Worm (Caenorhabditis elegans) whole organism, L4 larva: ENCODE measurements around the gene ntl-11.

Experiments used
- F26F4.8 ChIP-seq: fragments of 200-800 bp; sonication (Bioruptor generic); conservative IDR thresholded peaks from 2 replicates; pipeline ENCODE4 v1.3.6; 2022; ENCODE audit warnings: missing genetic modification characterization, missing compliant biosample characterization
- F44E2.7 ChIP-seq: fragments of 200-800 bp; sonication (Bioruptor generic); IDR thresholded peaks from 2 replicates; pipeline ENCODE4 v2.1.2; 2022; ENCODE audit warnings: missing genetic modification characterization, missing compliant biosample characterization
- F49E8.2 ChIP-seq: sonication (generic microtip); optimal IDR thresholded peaks from 2 replicates; lab custom pipeline; 2016; ENCODE audit warnings: missing compliant biosample characterization, mild to moderate bottlenecking, missing genetic modification characterization, borderline replicate concordance
- T20F7.1 ChIP-seq: fragments of 200-800 bp; sonication (Bioruptor generic); optimal IDR thresholded peaks from 2 replicates; lab custom pipeline; 2018; ENCODE audit warnings: mild to moderate bottlenecking, missing genetic modification characterization, missing compliant biosample characterization
- Y105C5A.15 ChIP-seq: fragments of 200-800 bp; sonication (Bioruptor generic); IDR thresholded peaks from 2 replicates; pipeline ENCODE4 v1.3.6; 2022; ENCODE audit warnings: missing genetic modification characterization, missing compliant biosample characterization
- Y48G9A.11 ChIP-seq: fragments of 200-800 bp; sonication (Bioruptor generic); IDR thresholded peaks from 2 replicates; pipeline ENCODE4 v1.3.6; 2022; ENCODE audit warnings: missing genetic modification reagents, missing genetic modification characterization, missing compliant biosample characterization
- aha-1 ChIP-seq: fragments of 150-350 bp; peaks from one replicate; lab custom pipeline; 2014; ENCODE audit warnings: missing biosample characterization, missing genetic modification characterization
- aly-2 ChIP-seq: sonication (generic microtip); optimal IDR thresholded peaks from 2 replicates; lab custom pipeline; 2018; ENCODE audit warnings: missing biosample characterization, missing genetic modification characterization
- ama-1 ChIP-seq: fragments of 150-350 bp; optimal IDR thresholded peaks from 2 replicates; lab custom pipeline; 2014; ENCODE audit warnings: inconsistent platforms, mixed read lengths
- arid-1 ChIP-seq: fragments of 200-800 bp; sonication (Bioruptor generic); conservative IDR thresholded peaks from 2 replicates; pipeline ENCODE4 v1.3.6; 2022; ENCODE audit warnings: missing genetic modification reagents, missing genetic modification characterization, missing compliant biosample characterization
- ceh-20 ChIP-seq: fragments of 200-800 bp; sonication (Bioruptor generic); IDR thresholded peaks from 2 replicates; pipeline ENCODE4 v1.3.6; 2022; ENCODE audit warnings: missing genetic modification reagents, missing genetic modification characterization, missing compliant biosample characterization
- ceh-28 ChIP-seq: fragments of 150-350 bp; optimal IDR thresholded peaks from 2 replicates; lab custom pipeline; 2014; ENCODE audit warnings: missing biosample characterization, missing genetic modification reagents, missing genetic modification characterization
- ceh-82 ChIP-seq: sonication (generic microtip); optimal IDR thresholded peaks from 2 replicates; lab custom pipeline; 2017; ENCODE audit warnings: missing biosample characterization, missing genetic modification characterization
- ces-1 ChIP-seq: fragments of 150-350 bp; sonication (generic microtip); optimal IDR thresholded peaks from 4 replicates; lab custom pipeline; 2014; ENCODE audit warnings: missing biosample characterization, missing genetic modification reagents, missing genetic modification characterization
- cey-2 ChIP-seq: sonication (generic microtip); optimal IDR thresholded peaks from 3 replicates; lab custom pipeline; 2017; ENCODE audit warnings: missing genetic modification characterization, mild to moderate bottlenecking, missing compliant biosample characterization, antibody characterized with exemption, borderline replicate concordance; ENCODE audit not compliant: insufficient read depth
- ctbp-1 ChIP-seq: fragments of 200-800 bp; sonication (Bioruptor generic); IDR thresholded peaks from 2 replicates; pipeline ENCODE4 v1.3.6; 2022; ENCODE audit warnings: missing genetic modification reagents, missing genetic modification characterization, missing compliant biosample characterization
- daf-12 ChIP-seq: fragments of 150-350 bp; optimal IDR thresholded peaks from 2 replicates; lab custom pipeline; 2014; ENCODE audit warnings: missing biosample characterization, missing genetic modification reagents, missing genetic modification characterization
- daf-19 ChIP-seq: fragments of 200-800 bp; sonication (Bioruptor generic); conservative IDR thresholded peaks from 2 replicates; pipeline ENCODE4 v1.3.6; 2022; ENCODE audit warnings: missing genetic modification characterization, missing compliant biosample characterization
- daf-8 ChIP-seq: fragments of 200-800 bp; sonication (Bioruptor generic); IDR thresholded peaks from 2 replicates; pipeline ENCODE4 v1.3.6; 2022; ENCODE audit warnings: missing genetic modification characterization, missing compliant biosample characterization
- dmd-8 ChIP-seq: fragments of 200-800 bp; sonication (Bioruptor generic); IDR thresholded peaks from 2 replicates; pipeline ENCODE4 v1.3.6; 2022; ENCODE audit warnings: missing genetic modification characterization, missing compliant biosample characterization
- dmd-9 ChIP-seq: fragments of 200-800 bp; sonication (Bioruptor generic); IDR thresholded peaks from 2 replicates; pipeline ENCODE4 v1.3.6; 2022; ENCODE audit warnings: missing genetic modification reagents, missing genetic modification characterization, missing compliant biosample characterization
- duxl-1 ChIP-seq: sonication (generic microtip); optimal IDR thresholded peaks from 2 replicates; lab custom pipeline; 2016; ENCODE audit warnings: mild to moderate bottlenecking, missing genetic modification characterization, moderate library complexity, missing compliant biosample characterization; ENCODE audit not compliant: poor library complexity
- fkh-10 ChIP-seq: fragments of 150-350 bp; optimal IDR thresholded peaks from 2 replicates; lab custom pipeline; 2014; ENCODE audit warnings: missing biosample characterization, missing genetic modification reagents, missing genetic modification characterization
- gei-8 ChIP-seq: fragments of 200-800 bp; sonication (Bioruptor generic); optimal IDR thresholded peaks from 2 replicates; lab custom pipeline; 2018; ENCODE audit warnings: mild to moderate bottlenecking, missing genetic modification characterization, missing compliant biosample characterization
- jun-1 ChIP-seq: fragments of 150-350 bp; optimal IDR thresholded peaks from 2 replicates; lab custom pipeline; 2014; ENCODE audit warnings: missing biosample characterization, missing genetic modification reagents, missing genetic modification characterization
- lin-1 ChIP-seq: fragments of 200-800 bp; sonication (Bioruptor generic); IDR thresholded peaks from 2 replicates; pipeline ENCODE4 v1.3.6; 2022; ENCODE audit warnings: missing genetic modification reagents, missing genetic modification characterization, missing compliant biosample characterization
- lin-13 ChIP-seq: fragments of 150-350 bp; optimal IDR thresholded peaks from 2 replicates; lab custom pipeline; 2014; ENCODE audit warnings: missing biosample characterization, missing genetic modification reagents, missing genetic modification characterization
- lin-15B ChIP-seq: fragments of 150-350 bp; sonication (generic microtip); optimal IDR thresholded peaks from 3 replicates; lab custom pipeline; 2014; ENCODE audit warnings: missing biosample characterization, missing genetic modification characterization
- lin-38 ChIP-seq: fragments of 200-800 bp; sonication (Bioruptor generic); IDR thresholded peaks from 2 replicates; pipeline ENCODE4 v1.3.6; 2022; ENCODE audit warnings: missing genetic modification reagents, missing genetic modification characterization, missing compliant biosample characterization
- lsy-2 ChIP-seq, 2 experiments: fragments of 150-350 bp in 1 of 2; sonication (generic microtip) in 1 of 2; optimal IDR thresholded peaks; 2 replicates each; lab custom pipeline; 2014 to 2017; ENCODE audit warnings: missing biosample characterization in 2 of 2, missing genetic modification characterization in 2 of 2
- madf-9 ChIP-seq: fragments of 200-800 bp; sonication (Bioruptor generic); conservative IDR thresholded peaks from 2 replicates; pipeline ENCODE4 v1.3.6; 2022; ENCODE audit warnings: missing genetic modification reagents, missing genetic modification characterization, missing compliant biosample characterization
- nhr-11 ChIP-seq: fragments of 150-350 bp; optimal IDR thresholded peaks from 2 replicates; lab custom pipeline; 2014; ENCODE audit warnings: missing biosample characterization, missing genetic modification characterization
- nhr-111 ChIP-seq: fragments of 200-800 bp; sonication (Bioruptor generic); optimal IDR thresholded peaks from 2 replicates; lab custom pipeline; 2018; ENCODE audit warnings: mild to moderate bottlenecking, missing genetic modification characterization, missing compliant biosample characterization
- nhr-25 ChIP-seq: sonication (generic microtip); optimal IDR thresholded peaks from 2 replicates; lab custom pipeline; 2017; ENCODE audit warnings: missing genetic modification characterization, mild to moderate bottlenecking, missing compliant biosample characterization, antibody characterized with exemption, moderate library complexity, borderline replicate concordance; ENCODE audit not compliant: insufficient read depth
- nhr-76 ChIP-seq: fragments of 150-350 bp; optimal IDR thresholded peaks from 2 replicates; lab custom pipeline; 2014; ENCODE audit warnings: missing biosample characterization, missing genetic modification characterization
- nhr-77 ChIP-seq: fragments of 150-350 bp; optimal IDR thresholded peaks from 2 replicates; lab custom pipeline; 2014; ENCODE audit warnings: missing biosample characterization, missing genetic modification characterization
- php-3 ChIP-seq: fragments of 200-800 bp; sonication (Bioruptor generic); IDR thresholded peaks from 2 replicates; pipeline ENCODE4 v1.3.6; 2022; ENCODE audit warnings: missing genetic modification reagents, missing genetic modification characterization, missing compliant biosample characterization
- pqm-1 ChIP-seq: sonication (generic microtip); optimal IDR thresholded peaks from 2 replicates; lab custom pipeline; 2017; ENCODE audit warnings: missing biosample characterization, missing genetic modification characterization
- rbr-2 ChIP-seq: sonication (generic microtip); optimal IDR thresholded peaks from 2 replicates; lab custom pipeline; 2016; ENCODE audit warnings: missing genotype, missing genetic modification characterization, missing compliant biosample characterization
- saeg-2 ChIP-seq: fragments of 200-800 bp; sonication (Bioruptor generic); IDR thresholded peaks from 2 replicates; pipeline ENCODE4 v1.3.6; 2022; ENCODE audit warnings: missing genetic modification reagents, missing genetic modification characterization, missing compliant biosample characterization
- snpc-1.2 ChIP-seq: fragments of 200-800 bp; sonication (Bioruptor generic); IDR thresholded peaks from 2 replicates; pipeline ENCODE4 v1.3.6; 2022; ENCODE audit warnings: missing genetic modification reagents, missing genetic modification characterization, missing compliant biosample characterization
- tra-1 ChIP-seq: fragments of 200-800 bp; sonication (Bioruptor generic); IDR thresholded peaks from 2 replicates; pipeline ENCODE4 v1.3.6; 2022; ENCODE audit warnings: missing genetic modification reagents, missing genetic modification characterization, missing compliant biosample characterization
- zfp-3 ChIP-seq: fragments of 200-800 bp; sonication (Bioruptor generic); conservative IDR thresholded peaks from 2 replicates; pipeline ENCODE4 v1.3.6; 2022; ENCODE audit warnings: missing genetic modification reagents, missing genetic modification characterization, missing compliant biosample characterization
- zip-2 ChIP-seq: fragments of 150-350 bp; optimal IDR thresholded peaks from 2 replicates; lab custom pipeline; 2014; ENCODE audit warnings: missing biosample characterization, missing genetic modification characterization
- ztf-11 ChIP-seq: fragments of 150-350 bp; optimal IDR thresholded peaks from 2 replicates; lab custom pipeline; 2014; ENCODE audit warnings: missing biosample characterization, missing genetic modification characterization
- ztf-7 ChIP-seq: fragments of 150-350 bp; optimal IDR thresholded peaks from 2 replicates; lab custom pipeline; 2014; ENCODE audit warnings: missing biosample characterization, missing genetic modification characterization

ntl-11 gene

DNA sequence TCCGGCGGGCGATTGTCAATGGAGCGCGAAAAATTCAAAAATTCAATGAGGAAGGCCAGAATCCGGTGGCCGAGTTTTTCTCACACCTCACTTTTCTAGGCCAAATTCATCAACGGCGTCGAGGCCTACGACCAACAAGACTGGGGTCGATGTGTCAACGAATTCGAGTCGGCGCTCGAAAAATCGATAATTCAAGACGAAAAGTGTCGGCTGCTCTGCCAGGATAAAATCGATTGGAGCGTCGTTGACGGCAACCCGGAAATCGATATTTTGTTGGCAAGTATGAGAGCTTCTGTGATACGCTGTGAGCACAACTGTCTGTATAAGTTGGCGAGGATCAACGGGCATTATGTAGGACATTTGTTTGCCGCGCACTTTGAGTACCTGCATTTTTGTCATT, 4.5 kb upstream of the ntl-11 start:
- TF ChIP-seq ctbp-1 (GFP tag; lab: Robert Waterston, UW) (no peak), T20F7.1 (GFP tag; lab: Kevin White, UChicago) (no peak), madf-9 (GFP tag; lab: Robert Waterston, UW) (no peak), duxl-1 (no peak), ceh-28 (tag; lab: Kevin White, UChicago) (peak; percentile 58), nhr-25 (tag; lab: Kevin White, UChicago) (no peak), aha-1 (tag; lab: Kevin White, UChicago) (peak; percentile 12), lin-1 (GFP tag; lab: Robert Waterston, UW) (no peak), lin-13 (no peak), Y105C5A.15 (GFP tag; lab: Robert Waterston, UW) (no peak), fkh-10 (GFP tag; lab: Kevin White, UChicago) (no peak), daf-19 (GFP tag; lab: Robert Waterston, UW) (no peak)

DNA sequence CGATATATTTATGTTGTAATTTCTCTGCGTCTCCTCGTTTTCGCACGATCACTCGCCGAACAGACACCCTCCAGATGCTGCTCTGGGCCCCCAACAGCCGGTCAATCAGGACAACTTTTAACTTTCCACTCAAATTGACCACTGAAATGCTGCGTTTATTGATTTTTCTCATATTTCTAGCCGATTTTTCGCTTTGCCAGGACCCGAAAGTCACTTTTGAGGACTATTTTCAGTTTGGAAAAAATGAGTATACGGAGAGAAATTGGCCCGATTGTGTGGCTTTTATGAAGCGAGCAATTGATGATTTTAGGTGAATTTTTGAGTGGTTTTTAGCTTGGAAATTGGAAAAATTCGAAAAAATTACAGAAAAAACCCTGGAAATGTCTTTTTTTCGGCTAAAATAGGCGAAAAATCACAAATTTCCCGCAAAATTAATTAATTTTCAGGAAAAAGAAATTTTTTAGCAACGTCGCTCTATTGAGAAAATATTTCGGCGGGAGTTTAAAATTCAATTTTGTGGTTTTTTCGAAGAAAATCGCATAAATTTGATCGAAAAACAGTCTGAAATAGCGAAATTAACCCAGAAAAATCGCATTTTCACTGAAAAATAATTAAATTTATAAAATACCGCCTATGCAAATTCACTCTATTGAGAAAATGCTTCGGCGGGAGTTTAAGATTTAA, 2.4 kb upstream of the ntl-11 start, which contains the start of gene Y73F8A.26:
Y73F8A.26 (plus strand) TSS at position 73 of the 684 bp plus-strand sequence.
- TF ChIP-seq F44E2.7 (no peak), rbr-2 (tag; lab: Kevin White, UChicago) (no peak), aly-2 (tag; lab: Kevin White, UChicago) (no peak), nhr-111 (GFP tag; lab: Kevin White, UChicago) (no peak), nhr-76 (tag; lab: Kevin White, UChicago) (no peak), F26F4.8 (GFP tag; lab: Robert Waterston, UW) (no peak), Y105C5A.15 (GFP tag; lab: Robert Waterston, UW) (0 out of 2 replicates have a peak, but pooled peaks have one; percentile 72), ama-1 (peak; percentile 57), ceh-82 (no peak), lin-1 (GFP tag; lab: Robert Waterston, UW) (no peak), tra-1 (GFP tag; lab: Robert Waterston, UW) (no peak), arid-1 (GFP tag; lab: Robert Waterston, UW) (no peak; the same call in 1 of the 2 replicates), zip-2 (no peak), jun-1 (tag; lab: Kevin White, UChicago) (no peak), ceh-20 (GFP tag; lab: Robert Waterston, UW) (no peak), snpc-1.2 (GFP tag; lab: Robert Waterston, UW) (peak; percentile 51; the same call in 1 of the 2 replicates), lin-38 (GFP tag; lab: Robert Waterston, UW) (peak; percentile 74), nhr-77 (no peak), ces-1 (GFP tag; lab: Kevin White, UChicago) (no peak), lin-15B (tag; lab: Kevin White, UChicago) (no peak), ztf-7 (tag; lab: Kevin White, UChicago) (no peak), daf-12 (tag; lab: Kevin White, UChicago) (no peak), F49E8.2 (tag; lab: Kevin White, UChicago) (peak; percentile 39), gei-8 (GFP tag; lab: Kevin White, UChicago) (no peak), lsy-2 (tag; optimal IDR thresholded peaks at IDR 0.05; lab: Kevin White, UChicago) (peak in 1 of 2 experiments; percentile 0), aha-1 (tag; lab: Kevin White, UChicago) (peak; percentile 98), pqm-1 (tag; lab: Kevin White, UChicago) (no peak), zfp-3 (no peak), nhr-25 (tag; lab: Kevin White, UChicago) (no peak), duxl-1 (peak; percentile 43)

DNA sequence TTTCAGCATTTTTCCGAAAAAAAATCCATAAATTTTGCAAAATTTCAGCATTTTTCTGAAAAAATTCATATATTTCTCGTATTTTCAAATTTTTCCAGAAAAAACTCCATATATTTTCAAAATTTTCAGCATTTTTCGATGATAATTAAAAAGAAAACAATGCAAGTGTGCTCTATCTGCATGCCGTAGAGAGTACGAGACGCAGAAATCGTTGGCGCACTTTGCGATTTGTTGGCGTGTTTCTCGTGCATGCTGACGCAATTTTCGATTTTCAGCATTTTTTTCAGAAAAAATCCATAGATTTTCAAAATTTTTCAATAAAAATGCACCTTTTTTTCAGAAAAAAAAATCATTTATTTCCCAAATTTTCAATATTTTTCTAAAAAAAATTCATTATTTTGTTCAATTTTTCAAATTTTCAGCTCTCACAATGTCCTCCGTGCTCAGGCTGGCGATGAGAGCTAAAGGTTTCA, 1.1 kb upstream of the ntl-11 start, which contains the start of gene Y73F8A.27:
Y73F8A.27 (plus strand) TSS at position 423 of the 473 bp plus-strand sequence.
- no peak for TF ChIP-seq nhr-111 (GFP tag; lab: Kevin White, UChicago)
- no peak for TF ChIP-seq dmd-8 (GFP tag; lab: Robert Waterston, UW)
- no peak for TF ChIP-seq daf-8 (GFP tag; lab: Robert Waterston, UW)
- peak; percentile 90 for TF ChIP-seq lin-13
- peak; percentile 79; the same call in 1 of the 2 replicates for TF ChIP-seq php-3
- TF ChIP-seq lsy-2 (tag; optimal IDR thresholded peaks at IDR 0.05; lab: Kevin White, UChicago), result peak; percentile 82 to 96
- 0 out of 2 replicates have a peak, but pooled peaks have one; percentile 47 for TF ChIP-seq dmd-9 (GFP tag; lab: Robert Waterston, UW)
- TF ChIP-seq lin-15B (tag; lab: Kevin White, UChicago), result peak; percentile 89
- peak; percentile 47 for TF ChIP-seq ama-1
- TF ChIP-seq nhr-11 (tag; lab: Kevin White, UChicago), result peak; percentile 81
- no peak for TF ChIP-seq ztf-11 (tag; lab: Kevin White, UChicago)
- peak; percentile 93 for TF ChIP-seq rbr-2 (tag; lab: Kevin White, UChicago)
- 0 out of 2 replicates have a peak, but pooled peaks have one; percentile 35 for TF ChIP-seq saeg-2
- TF ChIP-seq Y48G9A.11 (GFP tag; lab: Robert Waterston, UW), result no peak
- no peak for TF ChIP-seq cey-2
